Worm (Caenorhabditis elegans): ENCODE results near the gene acr-9.

acr-9 gene

DNA sequence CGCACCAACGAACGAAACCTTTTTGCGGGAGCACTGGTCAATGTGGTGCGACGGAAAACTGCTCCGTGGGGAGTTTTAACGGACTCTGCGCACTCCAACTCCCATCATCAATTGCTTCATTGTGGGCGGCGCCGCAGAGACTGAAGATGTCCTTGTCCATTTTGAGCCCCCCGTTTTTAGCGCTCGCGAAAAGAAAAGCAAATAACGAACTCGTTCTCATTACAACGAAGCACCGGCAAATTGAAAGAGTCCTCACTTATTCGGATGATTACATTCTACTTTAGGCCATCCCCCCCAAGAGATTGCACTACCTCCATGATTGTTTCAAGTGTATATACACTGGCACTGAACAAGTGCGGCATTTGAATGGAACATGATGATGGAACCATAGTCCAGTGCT, at the start of gene acr-9:
Gene acr-9 (minus strand): TSS at position 101 of the 400 bp plus-strand sequence.
- TF ChIP-seq F57C9.4 (tag; optimal IDR thresholded peaks at IDR 0.05): no peak

DNA sequence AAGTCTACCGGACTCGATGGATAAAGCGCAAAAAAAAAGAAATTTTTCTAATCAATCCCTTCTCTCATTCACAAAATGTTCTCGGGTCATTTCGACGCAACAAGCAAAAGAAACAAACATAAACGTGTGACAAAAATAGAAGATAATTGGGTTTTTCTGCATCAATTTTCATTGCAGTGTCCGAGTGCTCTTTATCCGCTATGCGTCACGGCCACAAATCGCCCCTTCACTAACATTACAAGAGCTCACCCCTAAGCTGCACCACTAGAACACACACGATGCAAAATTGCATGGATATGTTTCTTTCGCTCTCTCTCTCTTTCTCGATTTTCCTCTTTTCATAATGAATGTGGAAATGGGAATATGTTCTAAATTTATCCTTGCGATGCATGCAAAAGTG, 49.5 kb upstream of the acr-9 start:
- peak in 1 of 3 experiments; percentile 19 for TF ChIP-seq lin-35 (GFP tag; optimal IDR thresholded peaks at IDR 0.05)
- TF ChIP-seq nfyb-1 (GFP tag; IDR thresholded peaks at IDR 0.05): no peak
- no peak for TF ChIP-seq ztf-3 (GFP tag; optimal IDR thresholded peaks at IDR 0.05)
- no peak for TF ChIP-seq Y56A3A.18 (GFP tag; IDR thresholded peaks at IDR 0.05)

DNA sequence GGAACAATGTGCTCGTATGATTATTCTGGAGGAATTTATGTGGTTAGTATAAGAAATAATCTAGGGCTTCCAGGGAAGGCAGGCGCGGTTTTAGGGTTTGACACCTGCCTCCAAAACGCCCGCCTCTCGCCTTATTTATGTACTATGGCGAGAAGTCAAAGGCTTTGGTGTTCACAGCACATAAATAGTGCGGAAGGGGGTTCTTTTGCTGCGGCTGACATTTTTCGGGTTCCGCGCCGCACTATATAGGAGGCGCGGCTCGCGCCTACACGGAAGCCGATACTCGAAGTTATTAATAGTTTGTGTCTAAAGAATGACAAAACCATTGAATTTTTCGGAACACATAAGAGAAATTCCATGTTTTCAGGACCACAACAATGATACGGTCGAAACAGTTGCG, 43.6 kb upstream of the acr-9 start:
- TF ChIP-seq sea-2 (GFP tag; IDR thresholded peaks at IDR 0.05) (no peak), lin-40 (tag; optimal IDR thresholded peaks at IDR 0.05) (no peak), bed-1 (GFP tag; IDR thresholded peaks at IDR 0.05) (no peak), mcd-1 (GFP tag; IDR thresholded peaks at IDR 0.05) (no peak), snpc-4 (GFP tag; optimal IDR thresholded peaks at IDR 0.05) (peak; percentile 43), snpc-4 (tag; optimal IDR thresholded peaks at IDR 0.05) (peak in 3 of 4 experiments; percentile 65 to 90 (median 88)), athp-1 (tag; optimal IDR thresholded peaks at IDR 0.05) (no peak), lin-26 (GFP tag; IDR thresholded peaks at IDR 0.05) (0 out of 2 replicates have a peak, but pooled peaks have one; percentile 45), lir-1 (GFP tag; conservative IDR thresholded peaks at IDR 0.05) (no peak), unc-62 (GFP tag; optimal IDR thresholded peaks at IDR 0.05) (no peak), bed-2 (GFP tag; IDR thresholded peaks at IDR 0.05) (no peak), ztf-3 (GFP tag; optimal IDR thresholded peaks at IDR 0.05) (no peak), nfyb-1 (GFP tag; IDR thresholded peaks at IDR 0.05) (0 out of 2 replicates have a peak, but pooled peaks have one; percentile 8), hmg-1.2 (GFP tag; IDR thresholded peaks at IDR 0.05) (peak; percentile 49; the same call in 1 of the 2 replicates), snpc-1.1 (tag; optimal IDR thresholded peaks at IDR 0.05; ENCODE audit: insufficient read depth) (peak; percentile 57), hsf-1 (GFP tag; IDR thresholded peaks at IDR 0.05) (no peak), ztf-26 (tag; optimal IDR thresholded peaks at IDR 0.05) (no peak)

- TF ChIP-seq F23B12.7 (tag; optimal IDR thresholded peaks at IDR 0.05; ENCODE audit: insufficient read depth): no peak
- no peak for TF ChIP-seq Y56A3A.18 (GFP tag; IDR thresholded peaks at IDR 0.05)
- TF ChIP-seq nhr-80 (tag; optimal IDR thresholded peaks at IDR 0.05): no peak
- TF ChIP-seq dpl-1 (GFP tag; optimal IDR thresholded peaks at IDR 0.05): no peak
These were observed 41.0 kb upstream of the acr-9 start, which contains the start of gene adm-2 for ce11 chrX:13687655-13688054. Gene adm-2 (plus strand): TSS chrX:13687955.

ce11 chrX:13687111-13687512, 40.4 kb upstream of the acr-9 start:
- no peak for TF ChIP-seq tlf-1 (GFP tag; optimal IDR thresholded peaks at IDR 0.05)
- TF ChIP-seq rec-8 (tag; optimal IDR thresholded peaks at IDR 0.05): no peak
- no peak for TF ChIP-seq F23B12.7 (tag; optimal IDR thresholded peaks at IDR 0.05; ENCODE audit: insufficient read depth)
- TF ChIP-seq nhr-179 (tag; optimal IDR thresholded peaks at IDR 0.05): no peak
- no peak for TF ChIP-seq snpc-1.3 (tag; optimal IDR thresholded peaks at IDR 0.05; ENCODE audit: insufficient read depth)
- TF ChIP-seq cebp-1 (GFP tag; IDR thresholded peaks at IDR 0.05): peak; percentile 91
- TF ChIP-seq cebp-1 (tag; optimal IDR thresholded peaks at IDR 0.05): peak; percentile 98
- TF ChIP-seq pbrm-1 (GFP tag; IDR thresholded peaks at IDR 0.05): peak; percentile 50; the same call in 1 of the 2 replicates
- no peak for TF ChIP-seq ets-4 (GFP tag; optimal IDR thresholded peaks at IDR 0.05)
- no peak for TF ChIP-seq lir-1 (GFP tag; conservative IDR thresholded peaks at IDR 0.05)
- TF ChIP-seq lin-54 (GFP tag; optimal IDR thresholded peaks at IDR 0.05): peak; percentile 3
- peak; percentile 5 for TF ChIP-seq B0261.1 (tag; optimal IDR thresholded peaks at IDR 0.05)
- TF ChIP-seq hmg-1.2 (GFP tag; IDR thresholded peaks at IDR 0.05): peak; percentile 91
- TF ChIP-seq B0035.1 (tag; optimal IDR thresholded peaks at IDR 0.05): no peak
- TF ChIP-seq egl-18 (GFP tag; IDR thresholded peaks at IDR 0.05): no peak
- TF ChIP-seq gei-17 (GFP tag; optimal IDR thresholded peaks at IDR 0.05): peak; percentile 22
- TF ChIP-seq snpc-4 (GFP tag; optimal IDR thresholded peaks at IDR 0.05): no peak
- TF ChIP-seq snpc-4 (tag; optimal IDR thresholded peaks at IDR 0.05): peak in 2 of 4 experiments; percentile 3 to 41
- peak; percentile 91 for TF ChIP-seq zfh-2 (GFP tag; conservative IDR thresholded peaks at IDR 0.05)
- peak; percentile 74 for TF ChIP-seq ceh-27 (GFP tag; optimal IDR thresholded peaks at IDR 0.05)
- TF ChIP-seq ztf-18 (tag; optimal IDR thresholded peaks at IDR 0.05): peak; percentile 16
- no peak for TF ChIP-seq Y53G8AR.9 (GFP tag; conservative IDR thresholded peaks at IDR 0.05)
- no peak for TF ChIP-seq C17E4.6 (GFP tag; IDR thresholded peaks at IDR 0.05)
